Fruit fly (Drosophila melanogaster): ENCODE measurements around the gene CG31710.

Gene CG31710

DNA sequence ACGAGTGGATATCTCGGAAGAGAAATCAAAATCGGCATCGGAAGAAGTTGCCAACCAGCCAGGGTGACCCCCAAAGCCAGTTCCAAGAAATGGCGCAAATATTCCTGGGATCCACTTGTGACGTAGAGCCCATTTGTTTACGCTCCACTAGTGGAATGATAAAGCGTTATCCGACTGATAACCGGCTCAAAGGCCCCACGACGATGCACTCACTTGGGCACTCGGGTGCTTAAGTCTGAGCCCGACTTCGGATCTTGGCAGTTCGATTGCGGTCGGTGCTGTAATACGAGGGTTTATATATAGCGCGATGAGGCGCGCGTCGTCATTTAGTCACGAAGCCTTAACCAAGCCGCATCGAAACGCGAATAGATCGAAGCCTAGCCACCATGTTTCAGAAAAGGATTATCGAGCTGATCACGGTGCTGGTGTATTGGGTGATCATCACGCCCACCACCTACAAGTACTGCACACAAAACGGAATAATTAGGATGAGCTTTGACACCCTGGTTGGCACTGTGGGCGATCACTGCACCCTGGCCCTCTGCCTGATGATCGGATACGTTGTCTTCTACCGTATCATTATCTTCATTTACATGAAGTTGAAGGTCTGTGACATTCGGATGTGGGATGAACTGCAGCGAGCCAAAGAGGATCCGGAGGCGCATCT is 24.0 kb upstream of the CG31710 start, which contains the start of gene CG13116:
Gene CG13116, plus strand, starts transcription at position 323 of the 667 bp plus-strand sequence.
- TF ChIP-seq tj (GFP tag; optimal IDR thresholded peaks at IDR 0.05) (no peak), CG12768 (GFP tag; optimal IDR thresholded peaks at IDR 0.05) (peak; percentile 12)

DNA sequence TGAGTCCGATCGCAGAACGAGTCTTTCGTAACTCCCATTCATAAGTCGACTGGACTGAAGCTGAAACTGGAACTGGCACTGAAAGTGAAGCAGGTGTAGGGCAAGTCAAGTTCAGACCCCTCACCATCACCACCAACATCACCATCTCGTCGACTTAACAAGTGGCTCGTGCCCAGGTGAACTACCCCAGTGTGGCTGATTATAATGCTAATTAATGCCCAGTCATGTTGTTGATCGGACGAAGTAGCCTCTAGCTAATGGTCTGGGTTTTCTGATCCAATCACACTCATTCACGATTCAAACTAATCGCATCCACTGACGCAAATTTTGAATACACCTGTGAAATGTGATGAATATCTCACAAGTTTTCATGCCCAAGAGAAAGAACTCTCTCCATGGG is 23.0 kb upstream of the CG31710 start:
- TF ChIP-seq CG5204 (GFP tag; optimal IDR thresholded peaks at IDR 0.05): no peak
- TF ChIP-seq cnc (optimal IDR thresholded peaks at IDR 0.05): peak in 1 of 2 experiments; percentile 63
- TF ChIP-seq cic (GFP tag; optimal IDR thresholded peaks at IDR 0.05): peak; percentile 84

DNA sequence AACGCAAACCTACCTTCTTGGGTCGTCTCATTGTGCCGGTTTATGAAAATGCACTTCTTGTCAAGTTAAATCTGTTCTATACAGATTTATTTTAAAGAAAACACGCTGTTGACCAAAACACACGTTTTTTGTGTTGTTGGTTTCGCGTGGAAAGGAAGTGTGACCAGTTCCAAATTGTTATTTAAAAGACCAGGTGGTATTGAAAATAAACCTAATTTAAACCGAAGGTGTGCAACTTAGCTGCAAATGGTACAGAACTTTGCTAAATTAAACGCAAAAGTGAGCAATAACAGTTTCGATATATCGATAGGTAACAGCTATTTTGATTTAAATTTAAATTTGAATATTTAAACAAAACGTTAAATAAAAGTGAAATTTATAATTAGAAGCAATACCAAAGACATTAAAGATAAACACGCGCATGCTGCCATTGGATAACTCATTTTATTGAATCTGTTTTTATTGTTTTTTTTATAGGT is 5.4 kb upstream of the CG31710 start, which contains the start of gene CG4364:
Gene CG4364, minus strand, starts transcription at position 165 of the 479 bp plus-strand sequence.
- TF ChIP-seq CG12768 (GFP tag; optimal IDR thresholded peaks at IDR 0.05) (no peak), CG14711 (tag; optimal IDR thresholded peaks at IDR 0.05) (no peak), CG5204 (GFP tag; optimal IDR thresholded peaks at IDR 0.05) (no peak), CG1620 (GFP tag; optimal IDR thresholded peaks at IDR 0.05) (no peak), cic (GFP tag; optimal IDR thresholded peaks at IDR 0.05) (no peak), pad (GFP tag; optimal IDR thresholded peaks at IDR 0.05) (no peak), cnc (optimal IDR thresholded peaks at IDR 0.05) (no peak), ovo (GFP tag; optimal IDR thresholded peaks at IDR 0.05) (no peak), toe (GFP tag; optimal IDR thresholded peaks at IDR 0.05) (no peak), bab1 (GFP tag; optimal IDR thresholded peaks at IDR 0.05) (peak; percentile 55), Mnt (GFP tag; optimal IDR thresholded peaks at IDR 0.05) (peak; percentile 81), Hr96 (GFP tag; optimal IDR thresholded peaks at IDR 0.05) (no peak), CG11617 (GFP tag; optimal IDR thresholded peaks at IDR 0.05) (no peak), CG33017 (tag; optimal IDR thresholded peaks at IDR 0.05) (no peak)

DNA sequence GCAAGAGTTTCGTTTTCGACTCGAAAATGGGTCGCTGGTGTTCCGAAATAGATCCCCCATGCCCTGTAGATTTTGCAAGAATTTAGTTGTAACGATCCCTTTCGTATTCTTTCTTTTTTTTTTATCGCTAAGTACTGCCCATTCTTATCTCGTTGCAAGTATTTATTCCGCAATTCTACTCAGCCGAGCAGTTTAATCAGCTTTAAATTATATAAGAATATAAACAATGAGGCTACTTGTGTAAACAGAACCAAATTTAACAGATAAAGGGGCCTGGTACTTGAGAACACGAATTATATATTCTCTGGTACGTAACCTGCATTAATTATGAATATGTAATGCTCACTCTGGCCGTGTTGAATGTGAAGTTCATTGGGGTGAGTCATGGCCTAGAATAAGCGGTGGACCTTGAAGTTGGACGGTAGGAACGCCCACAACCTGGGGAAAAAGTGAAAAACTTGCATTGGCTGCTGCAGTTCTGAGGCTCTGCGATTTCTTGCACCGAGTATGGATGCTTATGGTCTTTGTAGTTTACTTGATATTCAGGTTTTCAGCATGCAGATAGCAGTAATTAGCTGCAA is 1.9 kb upstream of the CG31710 start:
- no peak for TF ChIP-seq CG1620 (GFP tag; optimal IDR thresholded peaks at IDR 0.05)
- TF ChIP-seq tj (GFP tag; optimal IDR thresholded peaks at IDR 0.05): no peak
- peak; percentile 77 for TF ChIP-seq kay (GFP tag; ENCODE audit: borderline replicate concordance)
- peak; percentile 18 for TF ChIP-seq CG7101 (tag; optimal IDR thresholded peaks at IDR 0.05)
- TF ChIP-seq bab1 (GFP tag; optimal IDR thresholded peaks at IDR 0.05): no peak
- no peak for TF ChIP-seq Crg-1 (GFP tag; optimal IDR thresholded peaks at IDR 0.05)

DNA sequence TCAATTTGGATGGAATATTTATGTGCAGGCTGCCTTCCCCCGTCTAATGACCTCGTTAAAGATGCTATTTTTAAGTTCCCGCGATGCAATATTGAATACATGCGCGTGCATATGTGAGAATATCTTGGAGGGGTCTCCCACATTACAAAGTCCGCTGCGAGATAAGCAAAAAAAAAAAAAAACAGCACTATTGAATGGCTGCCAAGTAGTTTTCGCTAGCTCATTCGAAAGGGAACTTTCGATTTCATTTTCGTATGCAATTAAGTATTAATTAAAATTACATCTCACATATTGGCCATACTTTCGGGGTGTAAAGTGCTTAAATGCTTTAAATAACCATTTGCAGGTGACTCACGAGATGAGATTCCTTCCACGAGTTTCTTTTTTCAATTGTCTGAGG is 1.3 kb upstream of the CG31710 start:
- TF ChIP-seq Crg-1 (GFP tag; optimal IDR thresholded peaks at IDR 0.05) (no peak), CG7101 (tag; optimal IDR thresholded peaks at IDR 0.05) (no peak), tj (GFP tag; optimal IDR thresholded peaks at IDR 0.05) (no peak), toe (GFP tag; optimal IDR thresholded peaks at IDR 0.05) (no peak), CG7045 (GFP tag; optimal IDR thresholded peaks at IDR 0.05) (no peak), Mnt (GFP tag; optimal IDR thresholded peaks at IDR 0.05) (no peak), CG11617 (GFP tag; optimal IDR thresholded peaks at IDR 0.05) (no peak), bab1 (GFP tag; optimal IDR thresholded peaks at IDR 0.05) (no peak), cic (GFP tag; optimal IDR thresholded peaks at IDR 0.05) (no peak), Hr96 (GFP tag; optimal IDR thresholded peaks at IDR 0.05) (no peak), CG33017 (tag; optimal IDR thresholded peaks at IDR 0.05) (no peak), CG14711 (tag; optimal IDR thresholded peaks at IDR 0.05) (no peak), cnc (optimal IDR thresholded peaks at IDR 0.05) (no peak), Clk (GFP tag; optimal IDR thresholded peaks at IDR 0.05) (no peak), CG5204 (GFP tag; optimal IDR thresholded peaks at IDR 0.05) (no peak), CG1620 (GFP tag; optimal IDR thresholded peaks at IDR 0.05) (no peak), pad (GFP tag; optimal IDR thresholded peaks at IDR 0.05) (no peak)

DNA sequence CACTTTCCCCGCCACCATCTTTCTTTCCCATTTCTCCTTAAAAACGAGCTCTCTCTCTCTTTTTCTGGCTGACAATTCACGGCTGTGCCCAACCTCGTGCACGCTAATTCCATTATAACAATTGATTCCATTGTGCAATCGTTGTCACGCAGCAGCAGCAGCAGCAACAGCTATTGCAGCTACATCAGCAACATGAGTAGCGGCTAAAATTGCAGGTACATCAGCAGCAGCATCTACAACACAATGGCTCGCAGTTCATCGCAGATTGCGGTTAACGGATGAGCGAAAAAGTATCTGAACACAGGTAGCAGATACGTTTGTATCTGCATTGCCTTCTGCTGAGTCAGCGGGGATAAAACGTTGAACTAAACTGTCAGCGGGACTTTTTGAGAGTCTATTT is 463 bp downstream of the CG31710 start:
- TF ChIP-seq CG12768 (GFP tag; optimal IDR thresholded peaks at IDR 0.05): peak; percentile 24
- TF ChIP-seq bab1 (GFP tag; optimal IDR thresholded peaks at IDR 0.05): no peak
- TF ChIP-seq CG33017 (tag; optimal IDR thresholded peaks at IDR 0.05): no peak
- TF ChIP-seq toe (GFP tag; optimal IDR thresholded peaks at IDR 0.05): no peak
- no peak for TF ChIP-seq CG11617 (GFP tag; optimal IDR thresholded peaks at IDR 0.05)
- no peak for TF ChIP-seq Hr96 (GFP tag; optimal IDR thresholded peaks at IDR 0.05)
- no peak for TF ChIP-seq CG5204 (GFP tag; optimal IDR thresholded peaks at IDR 0.05)
- no peak for TF ChIP-seq cnc (optimal IDR thresholded peaks at IDR 0.05)
- TF ChIP-seq CG7101 (tag; optimal IDR thresholded peaks at IDR 0.05): no peak
- no peak for TF ChIP-seq kay (GFP tag; ENCODE audit: borderline replicate concordance)
- no peak for TF ChIP-seq CG14711 (tag; optimal IDR thresholded peaks at IDR 0.05)
- no peak for TF ChIP-seq cic (GFP tag; optimal IDR thresholded peaks at IDR 0.05)
- TF ChIP-seq pad (GFP tag; optimal IDR thresholded peaks at IDR 0.05): no peak
- peak; percentile 51 for TF ChIP-seq tj (GFP tag; optimal IDR thresholded peaks at IDR 0.05)
- TF ChIP-seq Mnt (GFP tag; optimal IDR thresholded peaks at IDR 0.05): no peak
- no peak for TF ChIP-seq Crg-1 (GFP tag; optimal IDR thresholded peaks at IDR 0.05)

DNA sequence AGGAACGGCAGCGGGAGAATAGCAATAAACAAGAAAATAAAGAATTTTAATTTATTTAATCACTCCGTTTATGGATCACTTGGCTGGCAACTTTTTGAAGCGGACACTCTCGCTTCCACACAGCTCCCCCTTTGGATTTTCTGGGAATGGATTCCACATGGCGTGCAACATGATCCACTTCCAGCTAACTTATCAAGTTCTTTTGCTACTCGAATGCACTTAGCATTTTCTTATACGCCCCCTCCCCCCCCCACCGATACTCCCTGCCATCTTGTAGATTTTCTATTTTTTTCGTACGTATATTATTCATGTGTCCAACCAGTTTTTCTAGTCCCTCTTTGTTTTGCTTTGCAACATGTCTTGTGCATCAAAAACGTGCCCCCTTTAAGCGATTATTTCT is 1.4 kb downstream of the CG31710 start:
- TF ChIP-seq tj (GFP tag; optimal IDR thresholded peaks at IDR 0.05): peak; percentile 35
- TF ChIP-seq CG12768 (GFP tag; optimal IDR thresholded peaks at IDR 0.05): no peak

Data from whole organism, adult.